Fruit fly (Drosophila melanogaster): ENCODE results near the gene CG14109.
A peak's percentile ranks its signal among the peaks of the same experiment; 100 is the strongest.

CG14109 gene

dm6 chr3L:13403141-13403867 lies 37.4 kb upstream of the CG14109 start (continued):
- no peak for TF ChIP-seq zfh2 (GFP tag; optimal IDR thresholded peaks at IDR 0.05)
- TF ChIP-seq hth (optimal IDR thresholded peaks at IDR 0.05): no peak
- no peak for TF ChIP-seq CHES-1-like (GFP tag; optimal IDR thresholded peaks at IDR 0.05)
- no peak for TF ChIP-seq Spps (tag; optimal IDR thresholded peaks at IDR 0.05)
- TF ChIP-seq CG3847 (GFP tag; IDR thresholded peaks at IDR 0.05): no peak
- TF ChIP-seq gce (GFP tag; IDR thresholded peaks at IDR 0.05): no peak
- TF ChIP-seq GATAe (GFP tag; conservative IDR thresholded peaks at IDR 0.05): no peak
- TF ChIP-seq Side (GFP tag; optimal IDR thresholded peaks at IDR 0.05): no peak
- TF ChIP-seq CG8924 (tag; optimal IDR thresholded peaks at IDR 0.05): peak; percentile 34
- no peak for TF ChIP-seq CG2875 (GFP tag; optimal IDR thresholded peaks at IDR 0.05)
- no peak for TF ChIP-seq E2f2 (GFP tag; IDR thresholded peaks at IDR 0.05)
- TF ChIP-seq B-H1 (GFP tag; IDR thresholded peaks at IDR 0.05): no peak
- no peak for TF ChIP-seq CG16863 (GFP tag; optimal IDR thresholded peaks at IDR 0.05)
- TF ChIP-seq CG13424 (tag; optimal IDR thresholded peaks at IDR 0.05): no peak
- no peak for TF ChIP-seq Eip74EF (GFP tag; optimal IDR thresholded peaks at IDR 0.05)
- TF ChIP-seq H2.0 (GFP tag; IDR thresholded peaks at IDR 0.05): no peak
- TF ChIP-seq cato (GFP tag; optimal IDR thresholded peaks at IDR 0.05; ENCODE audit: borderline replicate concordance): no peak
- TF ChIP-seq ken (GFP tag; IDR thresholded peaks at IDR 0.05): no peak
- peak; percentile 49; the same call in 1 of the 4 replicates for TF ChIP-seq chinmo (GFP tag; IDR thresholded peaks at IDR 0.05; ENCODE audit: partially characterized antibody)
- no peak for TF ChIP-seq CG34376 (GFP tag; optimal IDR thresholded peaks at IDR 0.05)
- no peak for TF ChIP-seq sisA (GFP tag; IDR thresholded peaks at IDR 0.05)
- TF ChIP-seq CG7745 (tag; optimal IDR thresholded peaks at IDR 0.05): no peak
- no peak for TF ChIP-seq CoRest (tag; optimal IDR thresholded peaks at IDR 0.05)
- TF ChIP-seq crc (GFP tag; optimal IDR thresholded peaks at IDR 0.05): no peak
- no peak for TF ChIP-seq CG3163 (GFP tag; optimal IDR thresholded peaks at IDR 0.05)
- peak; percentile 68 for TF ChIP-seq nmo (GFP tag; optimal IDR thresholded peaks at IDR 0.05)
- TF ChIP-seq D19A (tag; optimal IDR thresholded peaks at IDR 0.05): peak; percentile 46
- peak; percentile 46 for TF ChIP-seq CG4404 (GFP tag; IDR thresholded peaks at IDR 0.05)
- no peak for TF ChIP-seq CG4360 (GFP tag; IDR thresholded peaks at IDR 0.05)
- TF ChIP-seq unc-4 (GFP tag; IDR thresholded peaks at IDR 0.05; ENCODE audit: partially characterized antibody): no peak
- TF ChIP-seq org-1 (GFP tag; optimal IDR thresholded peaks at IDR 0.05): no peak
- no peak for TF ChIP-seq ara (GFP tag; IDR thresholded peaks at IDR 0.05)
- no peak for TF ChIP-seq peb (GFP tag; IDR thresholded peaks at IDR 0.05)
- TF ChIP-seq CG18764 (GFP tag; optimal IDR thresholded peaks at IDR 0.05): no peak
- TF ChIP-seq HLH4C (GFP tag; IDR thresholded peaks at IDR 0.05; ENCODE audit: partially characterized antibody): no peak
- TF ChIP-seq Hr78 (GFP tag; optimal IDR thresholded peaks at IDR 0.05): no peak
- no peak for TF ChIP-seq CG14050 (GFP tag; IDR thresholded peaks at IDR 0.05)
- no peak for TF ChIP-seq D19B (GFP tag; optimal IDR thresholded peaks at IDR 0.05)
- peak; percentile 89 for TF ChIP-seq Deaf1 (tag; optimal IDR thresholded peaks at IDR 0.05)
- TF ChIP-seq CrebB (tag; optimal IDR thresholded peaks at IDR 0.05): no peak
- peak; percentile 60 for TF ChIP-seq gem (tag; optimal IDR thresholded peaks at IDR 0.05)
- peak; percentile 70 for TF ChIP-seq dmrt11E (tag; optimal IDR thresholded peaks at IDR 0.05)
- no peak for TF ChIP-seq CG11696 (GFP tag; IDR thresholded peaks at IDR 0.05)
- TF ChIP-seq CG1832 (GFP tag; optimal IDR thresholded peaks at IDR 0.05): no peak
- no peak for TF ChIP-seq Ravus (GFP tag; IDR thresholded peaks at IDR 0.05)
- no peak for TF ChIP-seq Vsx1 (GFP tag; optimal IDR thresholded peaks at IDR 0.05)
- peak; percentile 36 for TF ChIP-seq Blimp-1 (GFP tag; optimal IDR thresholded peaks at IDR 0.05)
- no peak for TF ChIP-seq CG15514 (GFP tag; optimal IDR thresholded peaks at IDR 0.05)
- TF ChIP-seq CG6272 (GFP tag; IDR thresholded peaks at IDR 0.05): no peak
- TF ChIP-seq dmrt99B (tag; optimal IDR thresholded peaks at IDR 0.05): peak; percentile 52
